Worm (Caenorhabditis elegans): Measurements from ENCODE around the gene C50F4.6.

C50F4.6 gene

DNA sequence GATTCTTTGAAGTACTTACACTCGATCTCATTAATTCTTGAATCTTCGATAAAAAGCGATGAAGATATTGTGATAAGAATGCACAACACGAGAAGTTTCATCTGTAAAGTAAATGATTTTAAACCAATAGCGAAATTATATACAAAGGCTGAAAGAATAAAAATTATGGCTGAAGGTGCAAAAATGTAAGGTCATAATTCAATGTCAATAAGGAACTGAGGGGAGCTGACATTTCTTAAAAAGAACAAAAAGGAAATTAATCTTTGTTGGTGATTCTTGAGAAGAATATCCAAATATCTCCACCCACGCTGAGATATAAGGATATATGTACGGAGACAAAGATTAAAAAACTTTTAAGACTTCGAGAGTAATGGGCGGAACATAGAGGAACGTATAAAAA is 21.8 kb upstream of the C50F4.6 start, which contains the start of gene C50F4.9:
TSS of gene C50F4.9 (minus strand) at position 101 of the 400 bp plus-strand sequence.
- TF ChIP-seq isw-1 (GFP tag; IDR thresholded peaks at IDR 0.05), result no peak
- no peak for TF ChIP-seq nhr-84 (tag; optimal IDR thresholded peaks at IDR 0.05)
- TF ChIP-seq swsn-7 (tag; optimal IDR thresholded peaks at IDR 0.05), result no peak
- no peak for TF ChIP-seq lir-3 (tag; optimal IDR thresholded peaks at IDR 0.05; ENCODE audit: poor library complexity)
- TF ChIP-seq ceh-88 (GFP tag; IDR thresholded peaks at IDR 0.05), result no peak
- TF ChIP-seq ztf-11 (tag; optimal IDR thresholded peaks at IDR 0.05), result no peak
- no peak for TF ChIP-seq mab-9 (GFP tag; IDR thresholded peaks at IDR 0.05)
- no peak for TF ChIP-seq xbp-1 (tag; optimal IDR thresholded peaks at IDR 0.05)
- no peak for TF ChIP-seq unc-98 (GFP tag; IDR thresholded peaks at IDR 0.05)
- TF ChIP-seq pax-3 (tag; optimal IDR thresholded peaks at IDR 0.05), result no peak
- TF ChIP-seq zip-4 (GFP tag; optimal IDR thresholded peaks at IDR 0.05), result no peak
- TF ChIP-seq nhr-47 (tag; optimal IDR thresholded peaks at IDR 0.05), result no peak
- TF ChIP-seq tlp-1 (tag; optimal IDR thresholded peaks at IDR 0.05), result no peak
- TF ChIP-seq ceh-82 (tag; optimal IDR thresholded peaks at IDR 0.05), result no peak
- TF ChIP-seq C16A3.4 (tag; optimal IDR thresholded peaks at IDR 0.05), result no peak
- TF ChIP-seq nhr-20 (tag; optimal IDR thresholded peaks at IDR 0.05), result no peak
- TF ChIP-seq hlh-17 (GFP tag; optimal IDR thresholded peaks at IDR 0.05; ENCODE audit: borderline replicate concordance), result no peak

DNA sequence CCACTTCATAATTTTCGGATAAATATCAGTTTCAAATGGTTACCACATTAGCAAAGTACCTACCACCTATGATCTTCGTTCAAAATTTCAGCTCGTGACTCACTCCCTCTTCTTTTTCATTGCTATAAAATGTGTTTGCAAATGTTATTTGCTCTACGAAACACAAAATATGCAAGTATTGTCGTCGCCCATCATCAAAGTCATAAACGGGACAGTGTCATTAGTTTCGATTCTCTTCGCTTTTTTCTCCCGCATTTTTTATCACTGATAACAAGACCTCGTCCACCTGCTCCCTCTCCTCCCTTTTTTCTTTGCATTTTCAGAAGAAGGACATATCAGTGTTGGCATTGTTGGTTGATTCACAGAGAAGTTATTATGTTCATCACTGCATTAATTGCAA is 19.4 kb upstream of the C50F4.6 start, which contains the start of gene C50F4.1:
TSS of gene C50F4.1 (plus strand) at position 324 of the 400 bp plus-strand sequence.
- peak; percentile 11 for TF ChIP-seq nhr-20 (tag; optimal IDR thresholded peaks at IDR 0.05)
- TF ChIP-seq nhr-28 (tag; optimal IDR thresholded peaks at IDR 0.05), result no peak
- TF ChIP-seq elt-2 (tag; optimal IDR thresholded peaks at IDR 0.05), result peak; percentile 77
- TF ChIP-seq lin-35 (GFP tag; optimal IDR thresholded peaks at IDR 0.05), result peak in 1 of 2 experiments; percentile 7
- no peak for TF ChIP-seq efl-1 (optimal IDR thresholded peaks at IDR 0.05)
- TF ChIP-seq efl-1 (GFP tag; optimal IDR thresholded peaks at IDR 0.05 in 1 of 2), result peak in 1 of 2 experiments; percentile 41

DNA sequence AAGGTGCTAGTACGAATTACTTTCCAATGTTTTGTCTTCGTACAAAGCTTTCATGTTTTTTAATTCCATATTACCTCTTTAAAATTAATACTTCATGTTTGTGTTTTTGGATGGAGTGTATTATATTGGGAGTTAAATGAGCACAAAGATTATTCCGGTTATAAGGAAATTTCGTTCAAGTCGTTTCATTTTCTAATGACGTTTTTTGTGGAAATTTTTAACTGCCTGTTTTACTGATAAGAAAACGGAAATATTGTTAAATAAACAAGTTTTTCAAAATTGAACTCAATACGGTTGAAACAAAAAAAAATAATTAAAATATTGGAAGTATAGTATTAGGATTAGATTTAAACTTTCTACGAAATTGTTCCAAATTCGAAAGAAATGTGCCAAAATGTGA is 18.6 kb upstream of the C50F4.6 start:
- TF ChIP-seq unc-86 (tag; optimal IDR thresholded peaks at IDR 0.05) (no peak), ceh-88 (GFP tag; IDR thresholded peaks at IDR 0.05) (no peak), nhr-77 (tag; optimal IDR thresholded peaks at IDR 0.05) (no peak), nhr-237 (tag; optimal IDR thresholded peaks at IDR 0.05) (no peak), F16B12.6 (tag; optimal IDR thresholded peaks at IDR 0.05) (no peak), ztf-4 (tag; optimal IDR thresholded peaks at IDR 0.05) (no peak), fkh-10 (GFP tag; optimal IDR thresholded peaks at IDR 0.05) (no peak), grh-1 (GFP tag; IDR thresholded peaks at IDR 0.05) (no peak), xbp-1 (tag; optimal IDR thresholded peaks at IDR 0.05) (no peak), nhr-76 (tag; optimal IDR thresholded peaks at IDR 0.05) (no peak), ztf-11 (tag; optimal IDR thresholded peaks at IDR 0.05) (no peak), lsy-2 (tag; optimal IDR thresholded peaks at IDR 0.05) (no peak), mep-1 (tag; optimal IDR thresholded peaks at IDR 0.05) (no peak), irx-1 (tag; optimal IDR thresholded peaks at IDR 0.05) (no peak), unc-130 (tag; optimal IDR thresholded peaks at IDR 0.05) (no peak), ets-5 (GFP tag; IDR thresholded peaks at IDR 0.05) (no peak), hlh-4 (tag; optimal IDR thresholded peaks at IDR 0.05) (no peak), lin-39 (tag; optimal IDR thresholded peaks at IDR 0.05) (no peak), vab-15 (tag; optimal IDR thresholded peaks at IDR 0.05) (no peak), dsc-1 (tag; optimal IDR thresholded peaks at IDR 0.05) (no peak)

DNA sequence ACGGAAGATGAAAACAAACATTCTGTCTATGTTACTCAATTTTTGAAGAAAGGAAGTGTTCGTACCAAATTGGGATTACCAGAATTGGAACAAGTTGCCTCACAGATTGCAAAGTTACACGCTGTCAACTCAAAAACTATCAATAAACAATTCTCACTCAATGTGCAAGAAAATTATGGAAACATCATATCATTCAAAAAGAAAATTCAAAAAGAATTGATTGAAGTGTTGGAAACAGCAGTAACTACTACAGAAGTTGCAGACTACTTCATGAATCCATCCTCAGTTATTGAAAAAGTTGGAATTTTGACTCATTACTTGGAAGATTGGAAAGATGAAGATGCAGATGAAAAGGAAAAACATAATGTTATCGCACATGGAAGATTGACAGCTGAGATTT is 17.9 kb upstream of the C50F4.6 start:
- no peak for TF ChIP-seq hlh-4 (tag; optimal IDR thresholded peaks at IDR 0.05)

All from whole organism, L1 larva.